Worm (Caenorhabditis elegans) whole organism, young adult: ENCODE results near the gene T10C6.6.

Experiments
- B0035.1 ChIP-seq: sonication (generic microtip); optimal IDR thresholded peaks from 2 replicates; lab custom pipeline; 2016; ENCODE audit warnings: missing genetic modification characterization, mild to moderate bottlenecking, missing compliant biosample characterization, missing genotype, missing genetic modification reagents
- C06A6.2 ChIP-seq: fragments of 200-800 bp; sonication (Bioruptor generic); conservative IDR thresholded peaks from 2 replicates; pipeline ENCODE4 v1.3.6; 2022; ENCODE audit warnings: missing genetic modification characterization, missing compliant biosample characterization
- C17E4.6 ChIP-seq: fragments of 200-800 bp; sonication (Bioruptor generic); IDR thresholded peaks from 2 replicates; pipeline ENCODE4 v1.3.6; 2022; ENCODE audit warnings: missing genetic modification reagents, missing genetic modification characterization, missing compliant biosample characterization
- F10E7.11 ChIP-seq: sonication (generic microtip); optimal IDR thresholded peaks from 2 replicates; lab custom pipeline; 2017; ENCODE audit warnings: mild to moderate bottlenecking, missing genetic modification characterization, moderate library complexity, missing compliant biosample characterization
- F57A8.1 ChIP-seq: fragments of 200-800 bp; sonication (Bioruptor generic); optimal IDR thresholded peaks from 2 replicates; lab custom pipeline; 2018; ENCODE audit warnings: mild to moderate bottlenecking, missing genetic modification characterization, moderate library complexity, missing compliant biosample characterization
- K11D2.4 ChIP-seq: fragments of 200-800 bp; sonication (Bioruptor generic); IDR thresholded peaks from 2 replicates; pipeline ENCODE4 v1.3.6; 2022; ENCODE audit warnings: missing genetic modification reagents, missing genetic modification characterization, missing compliant biosample characterization
- T07F8.4 ChIP-seq: sonication (generic microtip); optimal IDR thresholded peaks from 2 replicates; lab custom pipeline; 2016; ENCODE audit warnings: mild to moderate bottlenecking, missing genetic modification characterization, moderate library complexity, missing compliant biosample characterization
- T26A5.8 ChIP-seq: sonication (generic microtip); optimal IDR thresholded peaks from 2 replicates; lab custom pipeline; 2016; ENCODE audit warnings: missing genetic modification characterization, missing compliant biosample characterization
- Y79H2A.3 ChIP-seq: fragments of 200-800 bp; sonication (Bioruptor generic); conservative IDR thresholded peaks from 2 replicates; pipeline ENCODE4 v1.3.6; 2022; ENCODE audit warnings: missing genetic modification reagents, missing genetic modification characterization, missing compliant biosample characterization
- ZK185.1 ChIP-seq: sonication (generic microtip); optimal IDR thresholded peaks from 2 replicates; lab custom pipeline; 2016; ENCODE audit warnings: mild to moderate bottlenecking, missing genetic modification characterization, missing compliant biosample characterization; ENCODE audit not compliant: poor library complexity, severe bottlenecking
- akir-1 ChIP-seq: fragments of 200-800 bp; sonication (Bioruptor generic); optimal IDR thresholded peaks from 2 replicates; lab custom pipeline; 2018; ENCODE audit warnings: mild to moderate bottlenecking, missing genetic modification characterization, moderate library complexity, missing compliant biosample characterization
- aptf-3 ChIP-seq: fragments of 200-800 bp; sonication (Bioruptor generic); IDR thresholded peaks from 2 replicates; pipeline ENCODE4 v1.3.6; 2022; ENCODE audit warnings: missing genetic modification characterization, missing compliant biosample characterization
- atf-7 ChIP-seq: sonication (generic microtip); optimal IDR thresholded peaks from 2 replicates; lab custom pipeline; 2017; ENCODE audit warnings: mild to moderate bottlenecking, missing genetic modification characterization, missing compliant biosample characterization
- bed-1 ChIP-seq: fragments of 200-800 bp; sonication (Bioruptor generic); IDR thresholded peaks from 2 replicates; pipeline ENCODE4 v1.3.6; 2022; ENCODE audit warnings: missing genetic modification reagents, missing genetic modification characterization, missing compliant biosample characterization
- ceh-27 ChIP-seq: fragments of 200-800 bp; sonication (Bioruptor generic); optimal IDR thresholded peaks from 2 replicates; lab custom pipeline; 2018; ENCODE audit warnings: mild to moderate bottlenecking, missing genetic modification characterization, moderate library complexity, missing compliant biosample characterization
- dox-1 ChIP-seq: fragments of 200-800 bp; sonication (Bioruptor generic); IDR thresholded peaks from 2 replicates; pipeline ENCODE4 v1.3.6; 2022; ENCODE audit warnings: missing genetic modification reagents, missing genetic modification characterization, missing compliant biosample characterization
- dpl-1 ChIP-seq: fragments of 150-350 bp; optimal IDR thresholded peaks from 2 replicates; lab custom pipeline; 2014; ENCODE audit warnings: missing biosample characterization, missing genetic modification reagents, missing genetic modification characterization
- efl-1 ChIP-seq: fragments of 150-350 bp; optimal IDR thresholded peaks from 2 replicates; lab custom pipeline; 2014; ENCODE audit warnings: missing biosample characterization, missing genetic modification reagents, missing genetic modification characterization
- egrh-3 ChIP-seq: fragments of 200-800 bp; sonication (Bioruptor generic); IDR thresholded peaks from 2 replicates; pipeline ENCODE4 v1.3.6; 2022; ENCODE audit warnings: missing genetic modification reagents, missing genetic modification characterization, missing compliant biosample characterization
- hlh-12 ChIP-seq: sonication (generic microtip); optimal IDR thresholded peaks from 2 replicates; lab custom pipeline; 2016; ENCODE audit warnings: missing genetic modification characterization, missing compliant biosample characterization
- hmg-1.2 ChIP-seq: fragments of 200-800 bp; sonication (Bioruptor generic); IDR thresholded peaks from 2 replicates; pipeline ENCODE4 v1.3.6; 2022; ENCODE audit warnings: missing genetic modification reagents, missing genetic modification characterization, missing compliant biosample characterization
- hmg-20 ChIP-seq: fragments of 200-800 bp; sonication (Bioruptor generic); IDR thresholded peaks from 2 replicates; pipeline ENCODE4 v1.3.6; 2022; ENCODE audit warnings: missing genetic modification reagents, missing genetic modification characterization, missing compliant biosample characterization
- lin-26 ChIP-seq: fragments of 200-800 bp; sonication (Bioruptor generic); IDR thresholded peaks from 2 replicates; pipeline ENCODE4 v1.3.6; 2022; ENCODE audit warnings: missing genetic modification reagents, missing genetic modification characterization, missing compliant biosample characterization
- lsl-1 ChIP-seq: fragments of 200-800 bp; sonication (Bioruptor generic); optimal IDR thresholded peaks from 2 replicates; lab custom pipeline; 2018; ENCODE audit warnings: mild to moderate bottlenecking, missing genetic modification characterization, moderate library complexity, missing compliant biosample characterization
- lsy-27 ChIP-seq: sonication (generic microtip); optimal IDR thresholded peaks from 2 replicates; lab custom pipeline; 2017; ENCODE audit warnings: missing genetic modification characterization, mild to moderate bottlenecking, missing compliant biosample characterization, antibody characterized with exemption, missing genotype, borderline replicate concordance; ENCODE audit not compliant: insufficient read depth
- nhr-120 ChIP-seq: fragments of 200-800 bp; sonication (Bioruptor generic); IDR thresholded peaks from 2 replicates; pipeline ENCODE4 v1.3.6; 2022; ENCODE audit warnings: missing genetic modification characterization, missing compliant biosample characterization
- nhr-179 ChIP-seq: sonication (generic microtip); optimal IDR thresholded peaks from 2 replicates; lab custom pipeline; 2016; ENCODE audit warnings: mild to moderate bottlenecking, missing genetic modification characterization, missing compliant biosample characterization
- nhr-80 ChIP-seq: sonication (generic microtip); optimal IDR thresholded peaks from 2 replicates; lab custom pipeline; 2016; ENCODE audit warnings: missing genetic modification characterization, missing compliant biosample characterization
- rec-8 ChIP-seq, 2 experiments: sonication (generic microtip); optimal IDR thresholded peaks; 2 replicates each; lab custom pipeline; 2016; ENCODE audit warnings: mild to moderate bottlenecking in 2 of 2, missing genetic modification characterization in 2 of 2, missing genetic modification reagents in 2 of 2, missing genotype in 2 of 2, missing biosample characterization in 1 of 2, missing compliant biosample characterization in 1 of 2, moderate library complexity in 1 of 2
- sea-2 ChIP-seq: fragments of 200-800 bp; sonication (Bioruptor generic); IDR thresholded peaks from 2 replicates; pipeline ENCODE4 v1.3.6; 2022; ENCODE audit warnings: missing genetic modification characterization, missing compliant biosample characterization
- snpc-1.3 ChIP-seq: sonication (generic microtip); optimal IDR thresholded peaks from 2 replicates; lab custom pipeline; 2017; ENCODE audit warnings: missing genetic modification characterization, mild to moderate bottlenecking, missing compliant biosample characterization, antibody characterized with exemption, moderate library complexity, missing genotype, missing genetic modification reagents; ENCODE audit not compliant: insufficient read depth
- snpc-4 ChIP-seq, 5 experiments: fragments of 150-350 bp in 1 of 5; sonication (generic microtip) in 4 of 5; optimal IDR thresholded peaks; 2 replicates each; lab custom pipeline; 2014 to 2018; ENCODE audit warnings: missing genetic modification characterization in 5 of 5, missing biosample characterization in 3 of 5, antibody characterized with exemption in 2 of 5, mild to moderate bottlenecking in 2 of 5, missing compliant biosample characterization in 2 of 5, missing genotype in 2 of 5, moderate library complexity in 2 of 5, missing genetic modification reagents in 1 of 5
- somi-1 ChIP-seq: fragments of 200-800 bp; sonication (Bioruptor generic); optimal IDR thresholded peaks from 2 replicates; lab custom pipeline; 2018; ENCODE audit warnings: mild to moderate bottlenecking, missing genetic modification characterization, missing compliant biosample characterization
- unc-130 ChIP-seq: sonication (generic microtip); optimal IDR thresholded peaks from 2 replicates; lab custom pipeline; 2016; ENCODE audit warnings: missing genetic modification reagents, missing genetic modification characterization, missing compliant biosample characterization
- unc-62 ChIP-seq: fragments of 150-350 bp; optimal IDR thresholded peaks from 2 replicates; lab custom pipeline; 2014; ENCODE audit warnings: missing biosample characterization, missing genetic modification reagents, missing genetic modification characterization
- ztf-28 ChIP-seq: fragments of 200-800 bp; sonication (Bioruptor generic); IDR thresholded peaks from 2 replicates; pipeline ENCODE4 v1.3.6; 2022; ENCODE audit warnings: missing genetic modification reagents, missing genetic modification characterization, missing compliant biosample characterization
- ztf-3 ChIP-seq: fragments of 200-800 bp; sonication (Bioruptor generic); optimal IDR thresholded peaks from 2 replicates; lab custom pipeline; 2018; ENCODE audit warnings: mild to moderate bottlenecking, missing genetic modification characterization, missing compliant biosample characterization
- ztf-6 ChIP-seq: fragments of 200-800 bp; sonication (Bioruptor generic); IDR thresholded peaks from 2 replicates; pipeline ENCODE4 v1.3.6; 2022; ENCODE audit warnings: missing genetic modification reagents, missing genetic modification characterization, missing compliant biosample characterization

Gene T10C6.6

DNA sequence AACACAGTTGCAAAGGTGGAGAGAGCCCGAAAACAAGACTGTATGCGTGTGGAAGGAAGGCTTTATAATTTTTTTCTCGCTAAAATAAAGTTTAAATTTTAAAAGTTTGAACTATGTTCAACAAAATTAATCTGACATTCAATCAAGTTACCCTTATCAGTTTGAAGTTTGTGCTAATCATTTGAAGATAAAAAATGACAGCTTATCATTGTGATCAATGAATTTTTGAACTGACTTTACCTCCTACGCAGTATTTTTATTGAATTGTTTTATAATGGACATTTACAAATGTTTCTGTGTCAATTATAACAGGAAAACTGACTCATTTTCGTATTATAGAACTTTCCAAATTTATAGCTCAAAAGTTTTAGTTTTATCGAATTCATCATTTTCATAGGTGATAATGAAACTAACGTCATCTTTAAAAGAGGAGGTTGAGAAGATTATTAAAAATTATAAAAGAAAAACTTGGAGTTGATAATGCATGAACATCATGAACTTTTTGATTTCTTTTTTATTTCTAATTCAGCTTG lies 45.8 kb upstream of the T10C6.6 start, which contains the start of gene oac-20:
Gene oac-20 (plus strand): TSS at position 483 of the 533 bp plus-strand sequence.
- TF ChIP-seq dpl-1 (GFP tag; lab: Kevin White, UChicago): no peak
- TF ChIP-seq snpc-1.3: no peak
- TF ChIP-seq aptf-3 (GFP tag; lab: Robert Waterston, UW): no peak
- TF ChIP-seq C06A6.2 (GFP tag; lab: Robert Waterston, UW): no peak
- peak; percentile 78 for TF ChIP-seq nhr-80 (tag; lab: Kevin White, UChicago)
- no peak for TF ChIP-seq ceh-27 (GFP tag; lab: Kevin White, UChicago)
- no peak for TF ChIP-seq akir-1 (GFP tag; lab: Kevin White, UChicago)
- peak; percentile 95 for TF ChIP-seq unc-62 (GFP tag; lab: Kevin White, UChicago)
- TF ChIP-seq bed-1: no peak
- TF ChIP-seq K11D2.4: no peak
- no peak for TF ChIP-seq T26A5.8 (tag; lab: Kevin White, UChicago)
- no peak for TF ChIP-seq efl-1 (GFP tag; lab: Kevin White, UChicago)
- TF ChIP-seq hmg-1.2 (GFP tag; lab: Robert Waterston, UW): no peak
- TF ChIP-seq lsy-27 (tag; lab: Kevin White, UChicago): no peak
- TF ChIP-seq egrh-3 (GFP tag; lab: Robert Waterston, UW): no peak
- no peak for TF ChIP-seq F57A8.1 (GFP tag; lab: Kevin White, UChicago)
- TF ChIP-seq B0035.1 (tag; lab: Kevin White, UChicago): no peak
- peak; percentile 24 for TF ChIP-seq atf-7 (tag; lab: Kevin White, UChicago)
- no peak for TF ChIP-seq unc-130 (GFP tag; lab: Kevin White, UChicago)

DNA sequence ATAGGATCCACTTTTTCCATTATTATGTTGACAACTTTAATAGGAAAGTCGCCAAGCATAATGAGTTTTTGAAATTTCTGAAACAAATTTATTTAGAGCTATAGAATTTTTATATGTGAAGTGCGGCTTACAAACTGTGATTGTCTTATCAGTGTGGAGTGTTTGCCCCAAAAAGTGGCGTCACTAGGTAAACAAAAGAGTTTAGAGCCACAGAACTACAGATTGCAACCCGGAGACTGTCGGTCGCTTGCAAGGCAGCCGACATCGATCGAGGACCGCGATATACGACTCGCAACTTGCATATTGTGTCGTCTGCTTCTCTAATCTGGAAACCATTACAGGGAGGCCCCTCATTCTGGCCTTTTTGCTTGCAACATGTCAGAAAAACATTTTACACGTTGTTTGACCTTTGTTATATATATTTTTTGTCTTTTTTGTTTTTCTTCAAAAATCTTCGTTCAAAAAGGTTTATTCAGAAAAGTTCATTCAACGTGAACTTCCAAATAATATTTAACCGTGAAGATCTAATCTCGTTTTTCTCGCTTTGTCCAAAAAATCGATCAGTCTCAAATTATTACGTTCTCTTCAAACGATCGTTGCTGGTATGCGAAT lies 41.3 kb upstream of the T10C6.6 start, which contains the start of the genes fbxa-99 and F36G9.13:
Gene fbxa-99 (minus strand): TSS at position 122 of the 612 bp plus-strand sequence.
Gene F36G9.13 (plus strand): TSS at position 562 of the 612 bp plus-strand sequence.
- no peak for TF ChIP-seq snpc-4 (GFP tag; optimal IDR thresholded peaks at IDR 0.05; lab: Kevin White, UChicago)
- TF ChIP-seq snpc-4 (tag; optimal IDR thresholded peaks at IDR 0.05; lab: Kevin White, UChicago): peak; percentile 77 to 90 (median 81)
- no peak for TF ChIP-seq hlh-12 (tag; lab: Kevin White, UChicago)
- TF ChIP-seq lsl-1 (GFP tag; lab: Kevin White, UChicago): no peak
- TF ChIP-seq, all 124 proteins: peak for 1

DNA sequence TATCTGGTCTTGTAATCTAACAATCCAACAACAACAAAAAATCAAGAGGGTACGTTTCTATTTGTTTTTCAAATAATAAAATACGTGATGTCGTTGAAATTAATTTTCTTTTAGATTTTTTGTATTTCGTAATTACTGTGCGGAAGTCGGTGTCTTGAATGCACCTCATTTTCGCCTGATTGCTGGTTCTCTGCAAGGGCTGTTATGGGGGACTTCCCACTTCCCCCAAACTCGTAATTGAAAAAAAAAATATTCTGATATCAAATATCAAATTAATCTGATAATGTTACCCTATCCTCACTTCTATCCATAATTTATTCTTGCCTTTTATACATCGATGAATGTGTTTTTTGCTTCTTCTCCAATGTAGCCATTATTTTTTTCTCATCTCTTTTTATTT lies 36.1 kb upstream of the T10C6.6 start, which contains the start of gene F36G9.15:
Gene F36G9.15 (minus strand): TSS at position 101 of the 400 bp plus-strand sequence.
- TF ChIP-seq hlh-12 (tag; lab: Kevin White, UChicago) (no peak), nhr-179 (no peak), ztf-28 (GFP tag; lab: Robert Waterston, UW) (no peak), lsy-27 (tag; lab: Kevin White, UChicago) (no peak), Y79H2A.3 (GFP tag; lab: Robert Waterston, UW) (no peak), ztf-3 (GFP tag; lab: Kevin White, UChicago) (no peak), nhr-80 (tag; lab: Kevin White, UChicago) (no peak), dox-1 (GFP tag; lab: Robert Waterston, UW) (no peak), sea-2 (GFP tag; lab: Robert Waterston, UW) (no peak), T07F8.4 (tag; lab: Kevin White, UChicago) (no peak), hmg-1.2 (GFP tag; lab: Robert Waterston, UW) (no peak), rec-8 (tag; optimal IDR thresholded peaks at IDR 0.05; lab: Kevin White, UChicago) (no peak), C17E4.6 (GFP tag; lab: Robert Waterston, UW) (no peak), ztf-6 (GFP tag; lab: Robert Waterston, UW) (no peak), hmg-20 (GFP tag; lab: Robert Waterston, UW) (no peak), F10E7.11 (no peak), lin-26 (GFP tag; lab: Robert Waterston, UW) (no peak), nhr-120 (no peak), somi-1 (GFP tag; lab: Kevin White, UChicago) (no peak), ZK185.1 (tag; lab: Kevin White, UChicago) (no peak)
